Worm (Caenorhabditis elegans): ENCODE results near the gene C40H1.3.

DNA sequence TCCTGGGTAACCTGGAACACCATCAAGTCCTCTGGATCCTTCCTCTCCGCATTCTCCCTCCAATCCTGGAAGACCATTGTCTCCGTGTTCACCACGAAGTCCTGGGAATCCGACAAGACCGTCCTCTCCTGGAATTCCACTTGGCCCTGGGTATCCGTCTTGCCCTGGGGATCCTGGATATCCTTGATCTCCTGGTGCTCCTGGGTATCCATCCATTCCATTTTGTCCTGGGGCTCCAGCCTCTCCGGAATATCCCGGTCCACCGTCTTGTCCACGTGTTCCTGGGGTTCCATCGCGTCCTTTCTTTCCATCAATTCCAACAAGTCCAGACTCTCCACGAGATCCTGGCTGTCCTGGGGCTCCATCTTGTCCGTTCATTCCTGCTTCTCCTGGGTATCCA is 10.9 kb upstream of the C40H1.3 start:
- TF ChIP-seq hnd-1 (tag; optimal IDR thresholded peaks at IDR 0.05) = no peak
- TF ChIP-seq F13C5.2 (tag; optimal IDR thresholded peaks at IDR 0.05) = no peak
- TF ChIP-seq pes-1 (GFP tag; IDR thresholded peaks at IDR 0.05) = no peak
- no peak for TF ChIP-seq ama-1 (optimal IDR thresholded peaks at IDR 0.05)
- TF ChIP-seq aly-1 (tag; optimal IDR thresholded peaks at IDR 0.05) = no peak
- TF ChIP-seq flt-1 (GFP tag; IDR thresholded peaks at IDR 0.05) = no peak
- TF ChIP-seq tbx-37 (GFP tag; conservative IDR thresholded peaks at IDR 0.05) = no peak
- TF ChIP-seq ceh-36 (tag; optimal IDR thresholded peaks at IDR 0.05) = no peak
- no peak for TF ChIP-seq hmg-4 (GFP tag; optimal IDR thresholded peaks at IDR 0.05)
- TF ChIP-seq ceh-13 (GFP tag; optimal IDR thresholded peaks at IDR 0.05) = no peak
- no peak for TF ChIP-seq B0310.2 (tag; optimal IDR thresholded peaks at IDR 0.05)
- 0 out of 2 replicates have a peak, but pooled peaks have one; percentile 13 for TF ChIP-seq sea-1 (GFP tag; conservative IDR thresholded peaks at IDR 0.05)

Measured in whole organism, early embryonic.